Worm (Caenorhabditis elegans) whole organism, L4/young adult: ENCODE results near the gene sup-26.

Experiments
- W03F9.2 ChIP-seq: fragments of 150-350 bp; optimal IDR thresholded peaks from 2 replicates; lab custom pipeline; 2014; ENCODE audit warnings: missing biosample characterization, missing genetic modification characterization
- him-1 ChIP-seq: sonication (generic microtip); optimal IDR thresholded peaks from 2 replicates; lab custom pipeline; 2016; ENCODE audit warnings: missing genotype, missing genetic modification reagents, missing genetic modification characterization, missing compliant biosample characterization

DNA sequence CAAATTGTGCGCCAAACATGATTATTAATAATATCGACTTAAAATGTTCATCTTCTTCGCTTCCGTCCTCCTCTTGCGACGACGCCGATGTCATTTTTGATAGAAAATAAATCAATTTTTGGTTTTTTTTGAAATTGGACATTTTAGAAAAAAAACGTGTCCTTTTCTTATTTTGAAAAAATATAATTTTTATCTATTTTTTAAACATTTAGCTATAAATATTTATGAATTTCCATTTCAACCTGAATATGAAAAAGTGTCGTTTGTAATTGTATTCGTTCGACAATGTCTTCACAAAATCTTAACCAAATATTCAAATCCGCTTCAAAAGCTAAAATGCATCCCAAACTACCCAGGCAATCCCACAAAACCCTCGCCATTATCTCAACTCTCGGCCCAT is 7.4 kb upstream of the sup-26 start, which contains the start of gene R10E4.3:
- no peak for TF ChIP-seq him-1 (tag; lab: Kevin White, UChicago)
- no peak for TF ChIP-seq W03F9.2
